Fruit fly (Drosophila melanogaster): ENCODE results near the gene CG4360.

The CG4360 gene

dm6 chr3R:20284140-20284911 lies 43.5 kb downstream of the CG4360 start:
- TF ChIP-seq esn (GFP tag; optimal IDR thresholded peaks at IDR 0.05) (peak; percentile 62), dac (GFP tag; optimal IDR thresholded peaks at IDR 0.05) (peak; percentile 57), topi (GFP tag; optimal IDR thresholded peaks at IDR 0.05) (peak; percentile 64), pdm3 (GFP tag; optimal IDR thresholded peaks at IDR 0.05) (peak; percentile 62), Ets96B (tag; optimal IDR thresholded peaks at IDR 0.05) (peak; percentile 54), CG6276 (GFP tag; optimal IDR thresholded peaks at IDR 0.05) (peak; percentile 57), CG11902 (GFP tag; optimal IDR thresholded peaks at IDR 0.05) (peak; percentile 11), Hr38 (GFP tag; optimal IDR thresholded peaks at IDR 0.05) (no peak), svp (GFP tag) (peak; percentile 91), salr (GFP tag; optimal IDR thresholded peaks at IDR 0.05) (peak; percentile 45 to 69), Eip93F (GFP tag; optimal IDR thresholded peaks at IDR 0.05) (no peak), Hr4 (GFP tag; optimal IDR thresholded peaks at IDR 0.05) (peak; percentile 78), CG3919 (GFP tag; optimal IDR thresholded peaks at IDR 0.05) (peak; percentile 73), Gug (GFP tag; IDR thresholded peaks at IDR 0.05) (peak; percentile 68), CG6808 (GFP tag; optimal IDR thresholded peaks at IDR 0.05) (peak; percentile 8), CG11294 (GFP tag; IDR thresholded peaks at IDR 0.05) (peak; percentile 45), CG8632 (GFP tag; optimal IDR thresholded peaks at IDR 0.05) (peak; percentile 49), Sox15 (GFP tag; optimal IDR thresholded peaks at IDR 0.05) (no peak), CG8119 (GFP tag; IDR thresholded peaks at IDR 0.05) (peak; percentile 74), CG1621 (tag; optimal IDR thresholded peaks at IDR 0.05) (peak; percentile 5), fkh (GFP tag; optimal IDR thresholded peaks at IDR 0.05) (no peak), Hr39 (GFP tag; optimal IDR thresholded peaks at IDR 0.05) (peak; percentile 28), lz (GFP tag; optimal IDR thresholded peaks at IDR 0.05) (peak; percentile 42), CG10631 (GFP tag; optimal IDR thresholded peaks at IDR 0.05) (peak; percentile 73), CG34406 (GFP tag; optimal IDR thresholded peaks at IDR 0.05) (peak; percentile 40), CG10669 (GFP tag; optimal IDR thresholded peaks at IDR 0.05) (peak; percentile 55), CG6163 (GFP tag; IDR thresholded peaks at IDR 0.05) (peak; percentile 80), CG6854 (GFP tag; optimal IDR thresholded peaks at IDR 0.05) (no peak), Blimp-1 (GFP tag; optimal IDR thresholded peaks at IDR 0.05) (peak; percentile 68), Ets21C (GFP tag; optimal IDR thresholded peaks at IDR 0.05) (peak; percentile 6), Met (GFP tag; optimal IDR thresholded peaks at IDR 0.05) (peak; percentile 67), cyc (GFP tag; optimal IDR thresholded peaks at IDR 0.05) (peak; percentile 48), fd85E (GFP tag; optimal IDR thresholded peaks at IDR 0.05) (no peak), Eip75B (GFP tag; optimal IDR thresholded peaks at IDR 0.05) (peak; percentile 52), Eip78C (GFP tag) (peak; percentile 90), Sox14 (GFP tag; optimal IDR thresholded peaks at IDR 0.05) (peak; percentile 38), Smox (GFP tag; optimal IDR thresholded peaks at IDR 0.05) (peak; percentile 59), net (GFP tag; optimal IDR thresholded peaks at IDR 0.05) (peak; percentile 75), ss (GFP tag; optimal IDR thresholded peaks at IDR 0.05) (peak in 1 of 2 experiments; percentile 14), fd59A (GFP tag; optimal IDR thresholded peaks at IDR 0.05) (peak; percentile 20), CG7368 (GFP tag; optimal IDR thresholded peaks at IDR 0.05) (peak; percentile 1), acj6 (GFP tag; optimal IDR thresholded peaks at IDR 0.05) (peak; percentile 68), OdsH (GFP tag; optimal IDR thresholded peaks at IDR 0.05) (peak; percentile 74), CG15336 (GFP tag; IDR thresholded peaks at IDR 0.05) (peak; percentile 80), achi (GFP tag; optimal IDR thresholded peaks at IDR 0.05) (peak; percentile 66), CG11762 (GFP tag; optimal IDR thresholded peaks at IDR 0.05; ENCODE audit: insufficient read depth) (peak; percentile 19), CG16779 (tag; optimal IDR thresholded peaks at IDR 0.05) (peak; percentile 29), spab (GFP tag; optimal IDR thresholded peaks at IDR 0.05) (peak; percentile 22), CG32006 (GFP tag; optimal IDR thresholded peaks at IDR 0.05) (peak; percentile 84), CG8319 (GFP tag; optimal IDR thresholded peaks at IDR 0.05) (no peak)
